Worm (Caenorhabditis elegans) whole organism, mixed stage, embryonic: ENCODE results near the gene ZC487.1.

ENCODE experiments used
- bed-3 ChIP-seq: fragments of 200-800 bp; sonication (Bioruptor generic); optimal IDR thresholded peaks from 3 replicates; lab custom pipeline; 2018; ENCODE audit warnings: mild to moderate bottlenecking, missing genetic modification characterization, moderate library complexity, missing compliant biosample characterization
- ceh-39 ChIP-seq: fragments of 150-350 bp; optimal IDR thresholded peaks from 2 replicates; lab custom pipeline; 2014; ENCODE audit warnings: missing biosample characterization, missing genetic modification characterization
- ces-1 ChIP-seq: fragments of 150-350 bp; optimal IDR thresholded peaks from 2 replicates; lab custom pipeline; 2014; ENCODE audit warnings: missing biosample characterization, missing genetic modification reagents, missing genetic modification characterization
- cnd-1 ChIP-seq: fragments of 200-800 bp; sonication (Bioruptor generic); optimal IDR thresholded peaks from 2 replicates; lab custom pipeline; 2018; ENCODE audit warnings: mild to moderate bottlenecking, missing genetic modification characterization, missing compliant biosample characterization
- elt-3 ChIP-seq: fragments of 150-350 bp; optimal IDR thresholded peaks from 2 replicates; lab custom pipeline; 2014; ENCODE audit warnings: missing biosample characterization, missing genetic modification characterization
- mab-5 ChIP-seq: fragments of 150-350 bp; optimal IDR thresholded peaks from 2 replicates; lab custom pipeline; 2014; ENCODE audit warnings: missing biosample characterization, missing genetic modification characterization
- nhr-12 ChIP-seq: fragments of 150-350 bp; optimal IDR thresholded peaks from 2 replicates; lab custom pipeline; 2014; ENCODE audit warnings: missing biosample characterization, missing genetic modification characterization
- nhr-76 ChIP-seq: sonication (generic microtip); optimal IDR thresholded peaks from 2 replicates; lab custom pipeline; 2017; ENCODE audit warnings: missing biosample characterization, missing genetic modification characterization
- pha-4 ChIP-seq: fragments of 150-350 bp; optimal IDR thresholded peaks from 2 replicates; lab custom pipeline; 2018; ENCODE audit warnings: missing biosample characterization, missing genetic modification reagents, missing genetic modification characterization
- snpc-4 ChIP-seq: fragments of 150-350 bp; optimal IDR thresholded peaks from 2 replicates; lab custom pipeline; 2014; ENCODE audit warnings: missing biosample characterization, missing genetic modification characterization
- unc-62 ChIP-seq: fragments of 150-350 bp; optimal IDR thresholded peaks from 2 replicates; lab custom pipeline; 2014; ENCODE audit warnings: missing biosample characterization, missing genetic modification reagents, missing genetic modification characterization
- ztf-11 ChIP-seq: fragments of 150-350 bp; optimal IDR thresholded peaks from 2 replicates; lab custom pipeline; 2014; ENCODE audit warnings: missing biosample characterization, missing genetic modification characterization

DNA sequence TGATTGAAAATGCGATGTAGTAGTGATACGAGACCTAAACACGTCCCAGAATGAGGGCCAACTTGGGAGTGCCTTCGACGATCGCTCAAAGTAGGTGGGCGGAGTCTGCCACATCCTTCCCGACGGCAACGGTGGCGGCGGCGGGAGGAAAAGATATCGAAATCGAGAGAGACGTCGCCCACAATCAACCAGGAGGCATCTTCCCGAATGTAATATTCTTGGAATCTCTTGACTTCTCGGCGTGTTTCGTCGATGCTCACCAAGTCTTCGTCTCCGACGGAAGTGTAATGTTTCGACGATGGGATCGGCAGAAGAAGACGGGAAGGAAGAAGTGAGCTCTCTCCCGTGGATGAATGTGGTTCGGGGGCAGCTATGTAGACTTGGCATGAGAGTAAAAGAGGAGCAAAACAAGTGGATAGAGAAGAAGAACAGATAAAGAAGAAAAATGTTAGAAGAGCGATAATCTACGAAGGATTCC, 41.2 kb downstream of the ZC487.1 start, which contains the start of the genes T25F10.1 and clik-1:
- TF ChIP-seq pha-4 (tag; lab: Kevin White, UChicago), result no peak
- TF ChIP-seq ceh-39, result no peak
- TF ChIP-seq snpc-4 (tag; lab: Kevin White, UChicago), result no peak
- peak; percentile 9 for TF ChIP-seq unc-62 (GFP tag; lab: Kevin White, UChicago)
- no peak for TF ChIP-seq ztf-11 (tag; lab: Kevin White, UChicago)
- no peak for TF ChIP-seq nhr-76 (tag; lab: Kevin White, UChicago)
- no peak for TF ChIP-seq nhr-12 (tag; lab: Kevin White, UChicago)
- no peak for TF ChIP-seq elt-3 (tag; lab: Kevin White, UChicago)
- no peak for TF ChIP-seq bed-3 (GFP tag; lab: Kevin White, UChicago)
- TF ChIP-seq mab-5, result no peak
- no peak for TF ChIP-seq cnd-1
- TF ChIP-seq ces-1 (GFP tag; lab: Kevin White, UChicago), result no peak
